Fruit fly (Drosophila melanogaster) whole organism, wandering third instar larva: ENCODE data around the gene Ldh.

ENCODE experiments used
- GATAd ChIP-seq: sonication (Bioruptor generic); optimal IDR thresholded peaks from 2 replicates; lab custom pipeline; 2016; ENCODE audit warnings: missing biosample characterization, missing genetic modification characterization
- Hr78 ChIP-seq: fragments of >200 bp; optimal IDR thresholded peaks from 2 replicates; lab custom pipeline; 2017; ENCODE audit warnings: missing biosample characterization, missing genetic modification characterization
- N ChIP-seq: fragments of >200 bp; optimal IDR thresholded peaks from 2 replicates; lab custom pipeline; 2018; ENCODE audit warnings: missing biosample characterization, missing external identifiers, missing genetic modification characterization
- dmrt93B ChIP-seq: fragments of 200-800 bp; sonication (Bioruptor generic); optimal IDR thresholded peaks from 2 replicates; lab custom pipeline; 2018; ENCODE audit warnings: missing biosample characterization, mild to moderate bottlenecking, missing genetic modification characterization
- fru ChIP-seq: fragments of 200-800 bp; sonication (Bioruptor generic); optimal IDR thresholded peaks from 3 replicates; lab custom pipeline; 2016; ENCODE audit warnings: missing biosample characterization, mild to moderate bottlenecking, missing genetic modification characterization
- pan ChIP-seq: fragments of >200 bp; optimal IDR thresholded peaks from 2 replicates; lab custom pipeline; 2017
- psq ChIP-seq: fragments of 200-800 bp; sonication (Bioruptor generic); optimal IDR thresholded peaks from 3 replicates; lab custom pipeline; 2017; ENCODE audit warnings: missing biosample characterization, mild to moderate bottlenecking, missing genetic modification characterization, moderate library complexity
- usp ChIP-seq: fragments of >200 bp; optimal IDR thresholded peaks from 2 replicates; lab custom pipeline; 2017; ENCODE audit warnings: missing biosample characterization, missing genetic modification characterization

dm6 chr3L:6253730-6254129, 8.8 kb downstream of the Ldh start:
- TF ChIP-seq pan, result no peak
- no peak for TF ChIP-seq usp (GFP tag; lab: Kevin White, UChicago)
- TF ChIP-seq N (GFP tag; lab: Kevin White, UChicago), result no peak
- no peak for TF ChIP-seq GATAd (GFP tag; lab: Kevin White, UChicago)
- TF ChIP-seq Hr78, result no peak
- TF ChIP-seq psq (GFP tag; lab: Kevin White, UChicago), result no peak
- TF ChIP-seq dmrt93B (GFP tag; lab: Kevin White, UChicago), result no peak
- TF ChIP-seq fru (GFP tag; lab: Kevin White, UChicago), result no peak
